Fruit fly (Drosophila melanogaster) whole organism, adult: ENCODE results near the gene Spg7.

Experiments used
- CG11617 ChIP-seq: fragments of 200-800 bp; sonication (Bioruptor generic); optimal IDR thresholded peaks from 2 replicates; lab custom pipeline; 2017; ENCODE audit warnings: mild to moderate bottlenecking, missing biosample characterization, missing genetic modification reagents, missing genetic modification characterization
- CG12768 ChIP-seq: fragments of 200-800 bp; sonication (Bioruptor generic); optimal IDR thresholded peaks from 2 replicates; lab custom pipeline; 2017; ENCODE audit warnings: missing biosample characterization, missing genetic modification characterization, mild to moderate bottlenecking, moderate library complexity, missing genetic modification reagents
- CG7045 ChIP-seq: fragments of 200-800 bp; sonication (Bioruptor generic); optimal IDR thresholded peaks from 2 replicates; lab custom pipeline; 2017; ENCODE audit warnings: missing biosample characterization, mild to moderate bottlenecking, missing genetic modification characterization
- CG7101 ChIP-seq: fragments of 200-800 bp; sonication (Bioruptor generic); optimal IDR thresholded peaks from 2 replicates; lab custom pipeline; 2018; ENCODE audit warnings: missing biosample characterization, mild to moderate bottlenecking, missing genetic modification characterization, moderate library complexity
- bab1 ChIP-seq: fragments of 200-800 bp; sonication (Bioruptor generic); optimal IDR thresholded peaks from 3 replicates; lab custom pipeline; 2019; ENCODE audit warnings: missing biosample characterization, mild to moderate bottlenecking, missing genetic modification characterization, moderate library complexity
- ovo ChIP-seq: fragments of 200-800 bp; sonication (Bioruptor generic); optimal IDR thresholded peaks from 2 replicates; lab custom pipeline; 2016; ENCODE audit warnings: missing biosample characterization, missing genetic modification characterization

DNA sequence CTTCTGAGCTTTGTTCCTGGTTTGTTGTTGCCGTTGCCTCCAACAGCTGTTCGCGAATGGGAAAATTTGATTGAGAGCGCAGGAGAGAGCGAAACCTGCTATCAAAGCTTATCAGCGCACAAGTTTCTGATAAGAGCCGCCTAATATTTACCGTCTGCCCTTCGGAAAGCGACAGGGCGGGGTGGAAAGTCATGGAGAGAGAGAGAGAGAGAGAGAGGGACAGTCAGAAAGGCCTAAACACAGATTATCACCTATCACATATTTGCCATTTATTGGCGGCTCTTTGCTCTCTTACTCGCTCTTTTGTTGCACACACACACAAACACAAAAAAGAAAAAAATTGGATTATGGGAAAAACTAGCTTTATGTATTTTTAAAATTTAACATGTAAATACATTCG is 45.6 kb upstream of the Spg7 start:
- TF ChIP-seq ovo (GFP tag; lab: Kevin White, UChicago): no peak
- no peak for TF ChIP-seq bab1
- no peak for TF ChIP-seq CG7045 (GFP tag; lab: Kevin White, UChicago)
- TF ChIP-seq CG12768 (GFP tag; lab: Kevin White, UChicago): no peak
- no peak for TF ChIP-seq CG11617 (GFP tag; lab: Kevin White, UChicago)
- no peak for TF ChIP-seq CG7101
